Worm (Caenorhabditis elegans) whole organism, late embryonic: Measurements from ENCODE around the gene B0284.3.
"Not testable (repeated sequence)": the region's sequence is repeated elsewhere in the genome, so short reads cannot be mapped to it uniquely, and the experiment has no call there.

Source experiments
- C38D4.7 ChIP-seq: fragments of 200-800 bp; sonication (Bioruptor generic); optimal IDR thresholded peaks from 2 replicates; lab custom pipeline; 2018; ENCODE audit warnings: mild to moderate bottlenecking, missing genetic modification characterization, moderate library complexity, missing compliant biosample characterization
- dve-1 ChIP-seq: sonication (generic microtip); optimal IDR thresholded peaks from 2 replicates; lab custom pipeline; 2017; ENCODE audit warnings: antibody characterized with exemption, mild to moderate bottlenecking, missing genetic modification characterization, missing compliant biosample characterization
- nhr-11 ChIP-seq: fragments of 150-350 bp; optimal IDR thresholded peaks from 2 replicates; lab custom pipeline; 2014; ENCODE audit warnings: missing biosample characterization, missing genetic modification characterization

- TF ChIP-seq C38D4.7 (GFP tag; lab: Kevin White, UChicago) (peak; percentile 49), dve-1 (peak; percentile 18)
- not testable (repeated sequence) for TF ChIP-seq nhr-11 (tag; lab: Kevin White, UChicago)
These were observed 10.2 kb downstream of the B0284.3 start for ce11 chrIII:4369381-4369809.
